Fruit fly (Drosophila melanogaster) whole organism, embryonic: ENCODE measurements around the gene Prp18.
A peak's percentile ranks its signal among the peaks of the same experiment; 100 is the strongest.

Source experiments
- ATbp ChIP-seq: fragments of 200-800 bp; sonication (Bioruptor generic); optimal IDR thresholded peaks from 2 replicates; lab custom pipeline; 2017; ENCODE audit warnings: missing biosample characterization, mild to moderate bottlenecking, missing genetic modification characterization, missing genetic modification reagents
- Antp ChIP-seq: fragments of 200-800 bp; sonication (Bioruptor generic); optimal IDR thresholded peaks from 3 replicates; lab custom pipeline; 2016; ENCODE audit warnings: missing biosample characterization, missing genetic modification characterization
- Asciz ChIP-seq: fragments of 200-800 bp; sonication (Bioruptor generic); optimal IDR thresholded peaks from 2 replicates; lab custom pipeline; 2017; ENCODE audit warnings: missing biosample characterization, mild to moderate bottlenecking, missing genetic modification characterization, missing genetic modification reagents
- C15 ChIP-seq: fragments of 200-800 bp; sonication (Bioruptor generic); IDR thresholded peaks from 3 replicates; pipeline ENCODE4 v1.3.6; 2022; ENCODE audit warnings: missing biosample characterization, missing genetic modification characterization
- CG10274 ChIP-seq: fragments of 200-800 bp; sonication (Bioruptor generic); optimal IDR thresholded peaks from 3 replicates; lab custom pipeline; 2017; ENCODE audit warnings: missing biosample characterization, mild to moderate bottlenecking, missing genetic modification characterization
- CG11504 ChIP-seq: fragments of 200-800 bp; sonication (Bioruptor generic); optimal IDR thresholded peaks from 3 replicates; lab custom pipeline; 2019; ENCODE audit warnings: missing biosample characterization, mild to moderate bottlenecking, missing genetic modification characterization, moderate library complexity
- CG12769 ChIP-seq: fragments of 200-800 bp; sonication (Bioruptor generic); optimal IDR thresholded peaks from 2 replicates; lab custom pipeline; 2019; ENCODE audit warnings: missing biosample characterization, mild to moderate bottlenecking, missing genetic modification characterization, moderate library complexity
- CG15601 ChIP-seq: fragments of 200-800 bp; sonication (Bioruptor generic); optimal IDR thresholded peaks from 3 replicates; lab custom pipeline; 2019; ENCODE audit warnings: missing biosample characterization, mild to moderate bottlenecking, missing genetic modification characterization, moderate library complexity
- CG15696 ChIP-seq: fragments of 200-800 bp; sonication (Bioruptor generic); optimal IDR thresholded peaks from 2 replicates; lab custom pipeline; 2019; ENCODE audit warnings: missing biosample characterization, mild to moderate bottlenecking, missing genetic modification characterization, moderate library complexity
- CG2129 ChIP-seq: fragments of 200-800 bp; sonication (Bioruptor generic); IDR thresholded peaks from 2 replicates; pipeline ENCODE4 v1.3.6; 2022; ENCODE audit warnings: missing biosample characterization, missing genetic modification characterization; ENCODE audit not compliant: partially characterized antibody
- CG2889 ChIP-seq: fragments of 200-800 bp; sonication (Bioruptor generic); IDR thresholded peaks from 3 replicates; pipeline ENCODE4 v1.3.6; 2022; ENCODE audit warnings: missing biosample characterization, missing genetic modification characterization
- CG30403 ChIP-seq: fragments of 200-800 bp; sonication (Bioruptor generic); optimal IDR thresholded peaks from 3 replicates; lab custom pipeline; 2016; ENCODE audit warnings: missing biosample characterization, missing genetic modification characterization
- CG33557 ChIP-seq: fragments of 200-800 bp; sonication (Bioruptor generic); optimal IDR thresholded peaks from 2 replicates; lab custom pipeline; 2019; ENCODE audit warnings: missing biosample characterization, mild to moderate bottlenecking, missing genetic modification characterization, moderate library complexity
- CG3407 ChIP-seq: fragments of 200-800 bp; sonication (Bioruptor generic); optimal IDR thresholded peaks from 2 replicates; lab custom pipeline; 2018; ENCODE audit warnings: missing biosample characterization, mild to moderate bottlenecking, missing genetic modification characterization
- CG5180 ChIP-seq: fragments of 200-800 bp; sonication (Bioruptor generic); optimal IDR thresholded peaks from 3 replicates; lab custom pipeline; 2017; ENCODE audit warnings: missing biosample characterization, missing genetic modification characterization, mild to moderate bottlenecking, moderate library complexity, missing genetic modification reagents
- CG6813 ChIP-seq: fragments of 200-800 bp; sonication (Bioruptor generic); optimal IDR thresholded peaks from 2 replicates; lab custom pipeline; 2017; ENCODE audit warnings: missing biosample characterization, missing genetic modification characterization, mild to moderate bottlenecking, moderate library complexity, missing genetic modification reagents
- CG9876 ChIP-seq: fragments of 200-800 bp; sonication (Bioruptor generic); optimal IDR thresholded peaks from 2 replicates; lab custom pipeline; 2016; ENCODE audit warnings: missing biosample characterization, missing genetic modification characterization
- Camta ChIP-seq: fragments of 200-800 bp; sonication (Bioruptor generic); optimal IDR thresholded peaks from 2 replicates; lab custom pipeline; 2016; ENCODE audit warnings: missing biosample characterization, missing genetic modification characterization
- Fer1 ChIP-seq: fragments of 200-800 bp; sonication (Bioruptor generic); optimal IDR thresholded peaks from 2 replicates; lab custom pipeline; 2017; ENCODE audit warnings: missing biosample characterization, mild to moderate bottlenecking, missing genetic modification characterization
- Fer3 ChIP-seq: fragments of 200-800 bp; sonication (Bioruptor generic); optimal IDR thresholded peaks from 2 replicates; lab custom pipeline; 2018; ENCODE audit warnings: missing biosample characterization, mild to moderate bottlenecking, missing genetic modification characterization, moderate library complexity
- Hr78 ChIP-seq, 2 experiments: fragments of 200-800 bp in 1 of 2; fragments of >200 bp in 1 of 2; sonication (Bioruptor generic) in 1 of 2; optimal IDR thresholded peaks; 2 replicates each; lab custom pipeline; 2017 to 2019; ENCODE audit warnings: missing biosample characterization in 2 of 2, missing genetic modification characterization in 2 of 2, mild to moderate bottlenecking in 1 of 2, moderate library complexity in 1 of 2
- Kr ChIP-seq: fragments of 200-800 bp; sonication (Bioruptor generic); optimal IDR thresholded peaks from 2 replicates; lab custom pipeline; 2017; ENCODE audit warnings: missing biosample characterization, mild to moderate bottlenecking, missing genetic modification characterization
- Med ChIP-seq: fragments of 200-800 bp; sonication (Bioruptor generic); peaks from one replicate; lab custom pipeline; 2016; ENCODE audit warnings: missing biosample characterization, missing genetic modification characterization, mild to moderate bottlenecking, inconsistent platforms, moderate library complexity
- Mrtf ChIP-seq: fragments of 200-800 bp; sonication (Bioruptor generic); IDR thresholded peaks from 3 replicates; pipeline ENCODE4 v1.3.6; 2022; ENCODE audit warnings: missing biosample characterization, missing genetic modification characterization
- NC2β ChIP-seq: fragments of 200-800 bp; sonication (Bioruptor generic); optimal IDR thresholded peaks from 2 replicates; lab custom pipeline; 2016; ENCODE audit warnings: missing biosample characterization, missing genetic modification characterization
- Oaz ChIP-seq: fragments of 200-800 bp; sonication (Bioruptor generic); IDR thresholded peaks from 2 replicates; pipeline ENCODE4 v1.3.6; 2022; ENCODE audit warnings: missing biosample characterization, missing genetic modification characterization
- Rx ChIP-seq: fragments of 200-800 bp; sonication (Bioruptor generic); IDR thresholded peaks from 2 replicates; pipeline ENCODE4 v1.3.6; 2022; ENCODE audit warnings: missing biosample characterization, missing genetic modification characterization
- ac ChIP-seq: fragments of 200-800 bp; sonication (Bioruptor generic); optimal IDR thresholded peaks from 3 replicates; lab custom pipeline; 2017; ENCODE audit warnings: missing biosample characterization, mild to moderate bottlenecking, missing genetic modification characterization
- cg ChIP-seq: fragments of 200-800 bp; sonication (Bioruptor generic); optimal IDR thresholded peaks from 3 replicates; lab custom pipeline; 2019; ENCODE audit warnings: missing biosample characterization, mild to moderate bottlenecking, missing genetic modification characterization, moderate library complexity
- chinmo ChIP-seq: fragments of 200-800 bp; sonication (Bioruptor generic); IDR thresholded peaks from 4 replicates; pipeline ENCODE4 v1.3.6; 2022; ENCODE audit warnings: missing biosample characterization, missing genetic modification characterization; ENCODE audit not compliant: partially characterized antibody
- crc ChIP-seq: fragments of 200-800 bp; sonication (Bioruptor generic); optimal IDR thresholded peaks from 2 replicates; lab custom pipeline; 2016; ENCODE audit warnings: missing biosample characterization, missing genetic modification characterization
- cwo ChIP-seq: fragments of 200-800 bp; sonication (Bioruptor generic); optimal IDR thresholded peaks from 3 replicates; lab custom pipeline; 2017; ENCODE audit warnings: missing biosample characterization, missing genetic modification characterization, mild to moderate bottlenecking, moderate library complexity, missing genetic modification reagents
- dan ChIP-seq: fragments of 200-800 bp; sonication (Bioruptor generic); IDR thresholded peaks from 2 replicates; pipeline ENCODE4 v1.3.6; 2022; ENCODE audit warnings: missing biosample characterization, missing genetic modification characterization
- emc ChIP-seq: fragments of 200-800 bp; sonication (Bioruptor generic); optimal IDR thresholded peaks from 2 replicates; lab custom pipeline; 2016; ENCODE audit warnings: missing biosample characterization, missing genetic modification characterization
- fd102C ChIP-seq: fragments of 200-800 bp; sonication (Bioruptor generic); optimal IDR thresholded peaks from 2 replicates; lab custom pipeline; 2018; ENCODE audit warnings: missing biosample characterization, mild to moderate bottlenecking, missing genetic modification characterization, moderate library complexity
- fd64A ChIP-seq: fragments of 200-800 bp; sonication (Bioruptor generic); optimal IDR thresholded peaks from 3 replicates; lab custom pipeline; 2018; ENCODE audit warnings: missing biosample characterization, mild to moderate bottlenecking, missing genetic modification characterization
- grau ChIP-seq: fragments of 200-800 bp; optimal IDR thresholded peaks from 3 replicates; lab custom pipeline; 2019; ENCODE audit warnings: missing biosample characterization, mild to moderate bottlenecking, missing genetic modification characterization, moderate library complexity
- gsb-n ChIP-seq: fragments of 200-800 bp; sonication (Bioruptor generic); optimal IDR thresholded peaks from 3 replicates; lab custom pipeline; 2018; ENCODE audit warnings: missing biosample characterization, mild to moderate bottlenecking, missing genetic modification characterization
- hkb ChIP-seq, 2 experiments: fragments of 200-800 bp in 1 of 2; fragments of >200 bp in 1 of 2; sonication (Bioruptor generic) in 1 of 2; IDR thresholded peaks in 1 of 2; optimal IDR thresholded peaks in 1 of 2; 2 replicates each; pipeline versions ENCODE4 v1.3.6 to Lab custom; 2017 to 2022; ENCODE audit warnings: missing biosample characterization in 1 of 2, missing genetic modification characterization in 1 of 2
- nom ChIP-seq: fragments of 200-800 bp; sonication (Bioruptor generic); optimal IDR thresholded peaks from 2 replicates; lab custom pipeline; 2017; ENCODE audit warnings: missing biosample characterization, missing genetic modification characterization, mild to moderate bottlenecking, moderate library complexity, missing genetic modification reagents
- odd ChIP-seq: fragments of 200-800 bp; sonication (Bioruptor generic); optimal IDR thresholded peaks from 2 replicates; lab custom pipeline; 2017; ENCODE audit warnings: missing biosample characterization, mild to moderate bottlenecking, missing genetic modification characterization
- org-1 ChIP-seq: fragments of 200-800 bp; sonication (Bioruptor generic); optimal IDR thresholded peaks from 2 replicates; lab custom pipeline; 2017; ENCODE audit warnings: missing biosample characterization, missing genetic modification characterization
- pros ChIP-seq: fragments of 200-800 bp; sonication (Bioruptor generic); optimal IDR thresholded peaks from 3 replicates; lab custom pipeline; 2019; ENCODE audit warnings: missing biosample characterization, mild to moderate bottlenecking, missing genetic modification characterization, moderate library complexity
- sd ChIP-seq: fragments of 200-800 bp; sonication (Bioruptor generic); optimal IDR thresholded peaks from 3 replicates; lab custom pipeline; 2018; ENCODE audit warnings: missing biosample characterization, mild to moderate bottlenecking, missing genetic modification characterization, moderate library complexity
- sens ChIP-seq: fragments of 200-800 bp; sonication (Bioruptor generic); peaks from one replicate; lab custom pipeline; 2016; ENCODE audit warnings: missing biosample characterization, missing genetic modification characterization
- tll ChIP-seq, 2 experiments: fragments of 200-800 bp in 1 of 2; fragments of >200 bp in 1 of 2; sonication (Bioruptor generic) in 1 of 2; optimal IDR thresholded peaks; 2 replicates each; lab custom pipeline; 2017 to 2019; ENCODE audit warnings: missing biosample characterization in 2 of 2, missing genetic modification characterization in 2 of 2, mild to moderate bottlenecking in 1 of 2, moderate library complexity in 1 of 2

Prp18 gene

dm6 chr3R:19001701-19002100 lies 29.4 kb downstream of the Prp18 start (continued):
- TF ChIP-seq CG12769 (tag; lab: Kevin White, UChicago) (peak; percentile 56), CG15696 (tag; lab: Kevin White, UChicago) (no peak), Hr78 (GFP tag; optimal IDR thresholded peaks at IDR 0.05; lab: Kevin White, UChicago) (peak in 1 of 2 experiments; percentile 20), gsb-n (tag; lab: Kevin White, UChicago) (peak; percentile 21), cg (peak; percentile 8)

- TF ChIP-seq NC2β (GFP tag; lab: Kevin White, UChicago) (no peak), odd (GFP tag; lab: Kevin White, UChicago) (peak; percentile 17), Oaz (GFP tag; lab: Robert Waterston, UW) (no peak), CG33557 (GFP tag; lab: Kevin White, UChicago) (peak; percentile 17), CG2889 (no peak), Fer1 (GFP tag; lab: Kevin White, UChicago) (no peak), Antp (no peak), C15 (GFP tag; lab: Robert Waterston, UW) (no peak), org-1 (GFP tag; lab: Kevin White, UChicago) (peak; percentile 3), fd102C (GFP tag; lab: Kevin White, UChicago) (peak; percentile 24), nom (GFP tag; lab: Kevin White, UChicago) (peak; percentile 2), tll (GFP tag; optimal IDR thresholded peaks at IDR 0.05; lab: Kevin White, UChicago) (peak in 1 of 2 experiments; percentile 82), Camta (no peak), Hr78 (GFP tag; optimal IDR thresholded peaks at IDR 0.05; lab: Kevin White, UChicago) (peak in 1 of 2 experiments; percentile 6), fd64A (GFP tag; lab: Kevin White, UChicago) (peak; percentile 50), CG30403 (no peak), dan (GFP tag; lab: Robert Waterston, UW) (no peak), CG9876 (GFP tag; lab: Kevin White, UChicago) (no peak), CG15601 (no peak), pros (GFP tag; lab: Kevin White, UChicago) (peak; percentile 93), chinmo (GFP tag; lab: Robert Waterston, UW) (0 out of 4 replicates have a peak, but pooled peaks have one; percentile 23), Kr (peak; percentile 65), crc (GFP tag; lab: Kevin White, UChicago) (no peak), CG2129 (GFP tag; lab: Robert Waterston, UW) (no peak), hkb (optimal IDR thresholded peaks at IDR 0.05; lab: Kevin White, UChicago) (no peak), hkb (GFP tag; IDR thresholded peaks at IDR 0.05; lab: Robert Waterston, UW) (no peak), Mrtf (GFP tag; lab: Robert Waterston, UW) (no peak), sens (GFP tag; lab: Kevin White, UChicago) (peak; percentile 40), Med (GFP tag; lab: Kevin White, UChicago) (peak; percentile 54), CG11504 (peak; percentile 9), sd (tag; lab: Kevin White, UChicago) (peak; percentile 39), Asciz (peak; percentile 31), CG6813 (GFP tag; lab: Kevin White, UChicago) (peak; percentile 51), ATbp (GFP tag; lab: Kevin White, UChicago) (peak; percentile 39), cwo (GFP tag; lab: Kevin White, UChicago) (no peak), CG5180 (peak; percentile 19), CG15696 (tag; lab: Kevin White, UChicago) (peak; percentile 18), CG3407 (peak; percentile 2), cg (peak; percentile 10), Fer3 (no peak), CG10274 (GFP tag; lab: Kevin White, UChicago) (no peak), Rx (no peak), grau (tag; lab: Kevin White, UChicago) (no peak), ac (GFP tag; lab: Kevin White, UChicago) (peak; percentile 33), emc (GFP tag; lab: Kevin White, UChicago) (no peak)
These were observed 31.1 kb downstream of the Prp18 start for dm6 chr3R:18999906-19000451.
